Worm (Caenorhabditis elegans) whole organism, L3 larva: ENCODE measurements around the gene C32B5.18.

Source experiments
- ZK546.5 ChIP-seq: sonication (generic microtip); optimal IDR thresholded peaks from 2 replicates; lab custom pipeline; 2017; ENCODE audit warnings: missing biosample characterization, missing genetic modification characterization
- aly-2 ChIP-seq: fragments of 150-350 bp; optimal IDR thresholded peaks from 2 replicates; lab custom pipeline; 2014; ENCODE audit warnings: missing biosample characterization, missing genetic modification characterization
- ama-1 ChIP-seq: fragments of 150-350 bp; optimal IDR thresholded peaks from 2 replicates; lab custom pipeline; 2018
- ceh-9 ChIP-seq: sonication (generic microtip); optimal IDR thresholded peaks from 2 replicates; lab custom pipeline; 2018; ENCODE audit warnings: missing biosample characterization, missing genetic modification characterization
- daf-12 ChIP-seq: fragments of 150-350 bp; optimal IDR thresholded peaks from 2 replicates; lab custom pipeline; 2014; ENCODE audit warnings: missing biosample characterization, missing genetic modification reagents, missing genetic modification characterization
- egl-27 ChIP-seq: sonication (generic microtip); optimal IDR thresholded peaks from 4 replicates; lab custom pipeline; 2017; ENCODE audit warnings: missing biosample characterization, missing genetic modification reagents, missing genetic modification characterization
- egl-5 ChIP-seq: fragments of 150-350 bp; optimal IDR thresholded peaks from 2 replicates; lab custom pipeline; 2017; ENCODE audit warnings: missing biosample characterization, missing genetic modification reagents, missing genetic modification characterization, inconsistent platforms
- elt-1 ChIP-seq: fragments of 150-350 bp; optimal IDR thresholded peaks from 2 replicates; lab custom pipeline; 2014; ENCODE audit warnings: missing biosample characterization, missing genetic modification characterization
- elt-2 ChIP-seq: sonication (generic microtip); optimal IDR thresholded peaks from 2 replicates; lab custom pipeline; 2016; ENCODE audit warnings: missing genetic modification reagents, mild to moderate bottlenecking, missing genetic modification characterization, missing compliant biosample characterization
- eor-1 ChIP-seq, 2 experiments: fragments of 150-350 bp; optimal IDR thresholded peaks; 2 replicates each; lab custom pipeline; 2014 to 2018; ENCODE audit warnings: missing biosample characterization in 2 of 2, missing genetic modification characterization in 2 of 2
- fkh-10 ChIP-seq: sonication (generic microtip); optimal IDR thresholded peaks from 2 replicates; lab custom pipeline; 2017; ENCODE audit warnings: missing biosample characterization, missing genetic modification reagents, missing genetic modification characterization
- fos-1 ChIP-seq: fragments of 150-350 bp; optimal IDR thresholded peaks from 2 replicates; lab custom pipeline; 2014; ENCODE audit warnings: missing biosample characterization, missing genetic modification characterization
- hmg-11 ChIP-seq: sonication (generic microtip); optimal IDR thresholded peaks from 2 replicates; lab custom pipeline; 2016; ENCODE audit warnings: missing genetic modification characterization, missing compliant biosample characterization
- lin-15B ChIP-seq: fragments of 150-350 bp; optimal IDR thresholded peaks from 2 replicates; lab custom pipeline; 2014; ENCODE audit warnings: missing biosample characterization, missing genetic modification characterization
- lin-39 ChIP-seq: fragments of 150-350 bp; optimal IDR thresholded peaks from 2 replicates; lab custom pipeline; 2018; ENCODE audit warnings: missing biosample characterization, missing genetic modification reagents, missing genetic modification characterization
- mdl-1 ChIP-seq: fragments of 150-350 bp; optimal IDR thresholded peaks from 2 replicates; lab custom pipeline; 2014; ENCODE audit warnings: missing biosample characterization, missing genetic modification characterization
- mml-1 ChIP-seq: fragments of 150-350 bp; sonication (generic microtip); optimal IDR thresholded peaks from 3 replicates; lab custom pipeline; 2014; ENCODE audit warnings: missing biosample characterization, missing genetic modification characterization
- nfya-1 ChIP-seq: sonication (generic microtip); optimal IDR thresholded peaks from 2 replicates; lab custom pipeline; 2017; ENCODE audit warnings: missing genetic modification characterization, mild to moderate bottlenecking, missing compliant biosample characterization, antibody characterized with exemption, moderate library complexity; ENCODE audit not compliant: insufficient read depth
- nhr-12 ChIP-seq: fragments of 150-350 bp; optimal IDR thresholded peaks from 2 replicates; lab custom pipeline; 2014; ENCODE audit warnings: missing biosample characterization, missing genetic modification characterization
- nhr-237 ChIP-seq: fragments of 150-350 bp; optimal IDR thresholded peaks from 2 replicates; lab custom pipeline; 2014; ENCODE audit warnings: missing biosample characterization, missing genetic modification characterization
- nhr-25 ChIP-seq: sonication (generic microtip); optimal IDR thresholded peaks from 2 replicates; lab custom pipeline; 2017; ENCODE audit warnings: missing biosample characterization, missing genetic modification characterization
- nhr-28 ChIP-seq: fragments of 150-350 bp; optimal IDR thresholded peaks from 2 replicates; lab custom pipeline; 2014; ENCODE audit warnings: missing biosample characterization, missing genetic modification characterization
- nhr-67 ChIP-seq: fragments of 150-350 bp; optimal IDR thresholded peaks from 2 replicates; lab custom pipeline; 2014; ENCODE audit warnings: missing biosample characterization, missing genetic modification characterization
- nhr-76 ChIP-seq: fragments of 150-350 bp; sonication (generic microtip); optimal IDR thresholded peaks from 5 replicates; lab custom pipeline; 2014; ENCODE audit warnings: missing biosample characterization, missing genetic modification characterization
- nhr-77 ChIP-seq: fragments of 150-350 bp; optimal IDR thresholded peaks from 2 replicates; lab custom pipeline; 2014; ENCODE audit warnings: missing biosample characterization, missing genetic modification characterization
- pha-4 ChIP-seq: fragments of 150-350 bp; optimal IDR thresholded peaks from 2 replicates; lab custom pipeline; 2014; ENCODE audit warnings: missing biosample characterization, missing genetic modification reagents, missing genetic modification characterization
- pqm-1 ChIP-seq: fragments of 150-350 bp; optimal IDR thresholded peaks from 2 replicates; lab custom pipeline; 2017; ENCODE audit warnings: missing biosample characterization, missing genetic modification characterization, inconsistent platforms
- snpc-4 ChIP-seq: fragments of 150-350 bp; optimal IDR thresholded peaks from 2 replicates; lab custom pipeline; 2014; ENCODE audit warnings: missing biosample characterization, missing genetic modification characterization
- unc-39 ChIP-seq: sonication (generic microtip); optimal IDR thresholded peaks from 4 replicates; lab custom pipeline; 2017; ENCODE audit warnings: missing biosample characterization, missing genetic modification characterization
- zag-1 ChIP-seq: fragments of 150-350 bp; optimal IDR thresholded peaks from 2 replicates; lab custom pipeline; 2014; ENCODE audit warnings: missing biosample characterization, missing genetic modification characterization
- ztf-11 ChIP-seq: fragments of 150-350 bp; optimal IDR thresholded peaks from 2 replicates; lab custom pipeline; 2014; ENCODE audit warnings: missing biosample characterization, missing genetic modification characterization

The C32B5.18 gene

ce11 chrII:940779-941178 is 19.5 kb upstream of the C32B5.18 start, which contains the start of gene fbxc-36:
fbxc-36 (plus strand) TSS chrII:940983.
- TF ChIP-seq nhr-67 (tag; lab: Kevin White, UChicago) (no peak), ZK546.5 (tag; lab: Kevin White, UChicago) (no peak), lin-15B (no peak), nhr-28 (tag; lab: Kevin White, UChicago) (no peak)

- no peak for TF ChIP-seq nhr-76 (tag; lab: Kevin White, UChicago)
- no peak for TF ChIP-seq lin-15B
- TF ChIP-seq elt-1 (tag; lab: Kevin White, UChicago): no peak
- TF ChIP-seq nfya-1 (tag; lab: Kevin White, UChicago): no peak
- TF ChIP-seq fos-1: no peak
- no peak for TF ChIP-seq mdl-1 (tag; lab: Kevin White, UChicago)
- TF ChIP-seq pqm-1 (tag; lab: Kevin White, UChicago): peak; percentile 76
- no peak for TF ChIP-seq daf-12 (tag; lab: Kevin White, UChicago)
- TF ChIP-seq ztf-11 (tag; lab: Kevin White, UChicago): no peak
- TF ChIP-seq aly-2: no peak
- no peak for TF ChIP-seq snpc-4 (tag; lab: Kevin White, UChicago)
- TF ChIP-seq lin-39 (tag; lab: Kevin White, UChicago): no peak
- no peak for TF ChIP-seq zag-1 (tag; lab: Kevin White, UChicago)
- no peak for TF ChIP-seq egl-27 (tag; lab: Kevin White, UChicago)
- no peak for TF ChIP-seq nhr-25 (tag; lab: Kevin White, UChicago)
- TF ChIP-seq elt-2 (tag; lab: Kevin White, UChicago): peak; percentile 81
- TF ChIP-seq eor-1 (tag; optimal IDR thresholded peaks at IDR 0.05; lab: Kevin White, UChicago): no peak
Observed at ce11 chrII:943773-944172, 16.5 kb upstream of the C32B5.18 start, which contains the start of gene clec-43. clec-43 (plus strand) TSS chrII:944066.

ce11 chrII:948091-948490 is 12.2 kb upstream of the C32B5.18 start, which contains the start of gene fbxc-32:
fbxc-32 (minus strand) TSS chrII:948191.
- no peak for TF ChIP-seq fkh-10 (GFP tag; lab: Kevin White, UChicago)
- no peak for TF ChIP-seq elt-1 (tag; lab: Kevin White, UChicago)
- no peak for TF ChIP-seq unc-39 (tag; lab: Kevin White, UChicago)
- TF ChIP-seq, all 47 proteins: peak for 0

ce11 chrII:950374-950773 is 9.9 kb upstream of the C32B5.18 start:
- no peak for TF ChIP-seq pha-4
- TF ChIP-seq elt-1 (tag; lab: Kevin White, UChicago): no peak
- no peak for TF ChIP-seq elt-2 (tag; lab: Kevin White, UChicago)
- no peak for TF ChIP-seq eor-1 (tag; optimal IDR thresholded peaks at IDR 0.05; lab: Kevin White, UChicago)
- TF ChIP-seq ama-1: no peak

- TF ChIP-seq nhr-12 (tag; lab: Kevin White, UChicago): no peak
- TF ChIP-seq hmg-11 (tag; lab: Kevin White, UChicago): no peak
- TF ChIP-seq, all 47 proteins: peak for 0
Observed at ce11 chrII:953052-953451, 7.3 kb upstream of the C32B5.18 start.

- TF ChIP-seq elt-2 (tag; lab: Kevin White, UChicago): peak; percentile 26
Observed at ce11 chrII:954626-955025, 5.7 kb upstream of the C32B5.18 start, which contains the start of gene fbxc-7. fbxc-7 (plus strand) TSS chrII:954926.

ce11 chrII:958618-959017 is 1.7 kb upstream of the C32B5.18 start, which contains the start of gene sdz-4:
sdz-4 (plus strand) TSS chrII:958918.
- TF ChIP-seq pha-4: no peak
- TF ChIP-seq ceh-9: no peak
- TF ChIP-seq nhr-25 (tag; lab: Kevin White, UChicago): no peak
- TF ChIP-seq nhr-77 (tag; lab: Kevin White, UChicago): no peak
- no peak for TF ChIP-seq mml-1
- no peak for TF ChIP-seq zag-1 (tag; lab: Kevin White, UChicago)
- TF ChIP-seq hmg-11 (tag; lab: Kevin White, UChicago): no peak
- TF ChIP-seq egl-5 (tag; lab: Kevin White, UChicago): no peak
- TF ChIP-seq elt-2 (tag; lab: Kevin White, UChicago): no peak
- no peak for TF ChIP-seq nfya-1 (tag; lab: Kevin White, UChicago)
- TF ChIP-seq mdl-1 (tag; lab: Kevin White, UChicago): no peak
- no peak for TF ChIP-seq nhr-237 (tag; lab: Kevin White, UChicago)
